Worm (Caenorhabditis elegans): Measurements from ENCODE around the gene rfc-3.

DNA sequence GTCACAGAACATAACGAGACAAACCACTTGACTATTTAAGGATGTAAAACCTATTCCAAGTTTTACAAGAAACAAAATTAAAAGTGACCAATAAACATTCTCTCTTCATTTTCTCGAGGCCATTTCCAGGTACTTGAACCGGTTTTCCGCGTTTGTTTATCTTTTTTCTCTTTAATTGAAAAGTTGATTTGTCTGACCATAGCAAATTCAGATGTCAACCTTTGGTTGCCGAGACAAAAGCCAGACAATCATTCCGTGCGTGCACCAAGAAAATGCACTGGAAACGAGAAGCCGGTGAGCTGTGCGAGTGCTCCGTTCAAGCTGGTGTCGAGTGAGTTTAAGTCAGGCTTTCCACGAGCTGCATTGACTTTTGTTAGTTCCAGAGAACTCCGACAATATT, 13.5 kb upstream of the rfc-3 start:
- TF ChIP-seq blmp-1 (tag; optimal IDR thresholded peaks at IDR 0.05) (no peak), elt-3 (tag; optimal IDR thresholded peaks at IDR 0.05) (no peak), nhr-76 (tag; optimal IDR thresholded peaks at IDR 0.05) (no peak), ztf-11 (tag; optimal IDR thresholded peaks at IDR 0.05) (no peak), unc-62 (GFP tag; optimal IDR thresholded peaks at IDR 0.05) (no peak), unc-39 (tag; optimal IDR thresholded peaks at IDR 0.05) (no peak), lsy-2 (tag; optimal IDR thresholded peaks at IDR 0.05) (no peak), nhr-2 (tag; optimal IDR thresholded peaks at IDR 0.05) (no peak), ceh-39 (tag; optimal IDR thresholded peaks at IDR 0.05) (no peak), elt-1 (tag; optimal IDR thresholded peaks at IDR 0.05; ENCODE audit: borderline replicate concordance, insufficient read depth) (no peak), lin-13 (tag; optimal IDR thresholded peaks at IDR 0.05) (no peak), M03D4.4 (tag; optimal IDR thresholded peaks at IDR 0.05) (no peak)

Data from whole organism, mixed stage, embryonic.